Fruit fly (Drosophila melanogaster): ENCODE data around the gene Cox10.

The Cox10 gene

DNA sequence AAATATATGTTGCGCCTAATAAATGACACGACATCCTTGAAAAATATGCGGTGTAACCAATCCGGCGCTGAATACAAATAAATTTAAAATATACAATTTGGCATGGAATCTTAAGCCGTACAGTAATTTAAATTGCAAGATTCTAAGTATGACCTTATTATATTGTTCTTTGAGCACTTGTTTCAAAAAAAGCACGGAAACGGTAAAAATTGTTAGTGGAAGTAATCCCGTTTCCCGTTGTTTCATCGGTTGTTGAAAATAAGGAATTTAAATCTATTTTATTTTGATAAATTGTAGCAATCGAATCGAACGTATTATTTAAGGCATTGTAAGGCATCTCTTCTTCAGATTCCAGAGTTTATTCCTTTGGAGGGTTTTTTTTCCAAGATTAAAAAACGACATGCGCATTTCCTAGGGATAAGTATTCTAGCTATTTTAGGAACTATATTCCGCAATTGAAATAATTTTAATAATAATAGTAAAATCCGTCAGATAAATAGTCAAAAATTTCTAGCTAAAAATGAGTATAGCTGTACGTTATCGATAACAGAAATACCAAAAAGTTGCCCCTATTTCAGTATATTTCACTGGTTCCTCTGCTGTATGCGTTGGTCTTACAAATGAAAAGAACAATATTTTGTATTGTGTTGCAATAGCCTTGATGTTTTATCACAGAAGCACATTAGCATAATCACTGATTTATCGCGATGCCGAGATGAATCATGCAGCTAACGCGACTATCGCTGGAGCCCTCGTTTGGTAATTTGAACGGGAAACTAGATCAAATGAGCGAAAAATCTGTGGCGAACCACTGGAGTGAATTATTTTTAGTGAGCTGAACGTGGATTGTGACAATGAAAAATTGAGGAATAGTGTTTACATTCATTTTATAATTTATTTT is 2.1 kb downstream of the Cox10 start, which contains the start of gene GATAd (continued):
- peak; percentile 79 for TF ChIP-seq CG8281 (tag; optimal IDR thresholded peaks at IDR 0.05)
- no peak for TF ChIP-seq ci (GFP tag; IDR thresholded peaks at IDR 0.05)
- TF ChIP-seq Atf-2 (GFP tag; optimal IDR thresholded peaks at IDR 0.05) = no peak
- TF ChIP-seq CG12769 (tag; optimal IDR thresholded peaks at IDR 0.05) = no peak
- peak; percentile 33 for TF ChIP-seq CG10267 (tag; optimal IDR thresholded peaks at IDR 0.05)
- TF ChIP-seq pnt (GFP tag; optimal IDR thresholded peaks at IDR 0.05) = no peak
- peak; percentile 99 for TF ChIP-seq CG15514 (GFP tag; optimal IDR thresholded peaks at IDR 0.05)
- TF ChIP-seq pb (GFP tag; optimal IDR thresholded peaks at IDR 0.05) = no peak
- no peak for TF ChIP-seq Jarid2 (GFP tag; optimal IDR thresholded peaks at IDR 0.05)
- no peak for TF ChIP-seq C15 (GFP tag; IDR thresholded peaks at IDR 0.05)
- peak; percentile 95 for TF ChIP-seq CG30020 (tag; optimal IDR thresholded peaks at IDR 0.05)
- no peak for TF ChIP-seq gce (GFP tag; IDR thresholded peaks at IDR 0.05)
- no peak for TF ChIP-seq prd (optimal IDR thresholded peaks at IDR 0.05)
- TF ChIP-seq prd (GFP tag; IDR thresholded peaks at IDR 0.05) = no peak
- TF ChIP-seq CG7987 (GFP tag; optimal IDR thresholded peaks at IDR 0.05) = no peak
- no peak for TF ChIP-seq CG1792 (GFP tag; optimal IDR thresholded peaks at IDR 0.05)
- TF ChIP-seq CG4282 (GFP tag; optimal IDR thresholded peaks at IDR 0.05) = no peak
- TF ChIP-seq CG10959 (GFP tag; IDR thresholded peaks at IDR 0.05) = no peak
- no peak for TF ChIP-seq Hmr (GFP tag; optimal IDR thresholded peaks at IDR 0.05)
- TF ChIP-seq CG13424 (tag; optimal IDR thresholded peaks at IDR 0.05) = peak; percentile 21
- peak; percentile 1 for TF ChIP-seq CTCF (GFP tag; optimal IDR thresholded peaks at IDR 0.05)
- no peak for TF ChIP-seq HLH54F (GFP tag; optimal IDR thresholded peaks at IDR 0.05)
- TF ChIP-seq Kr (GFP tag; optimal IDR thresholded peaks at IDR 0.05) = no peak
- no peak for TF ChIP-seq yki (optimal IDR thresholded peaks at IDR 0.05)
- no peak for TF ChIP-seq CG11456 (GFP tag; IDR thresholded peaks at IDR 0.05)
- TF ChIP-seq HHEX (GFP tag; optimal IDR thresholded peaks at IDR 0.05) = no peak
- no peak for TF ChIP-seq CG3065 (GFP tag; optimal IDR thresholded peaks at IDR 0.05)
- TF ChIP-seq NC2α (GFP tag; optimal IDR thresholded peaks at IDR 0.05) = no peak
- no peak for TF ChIP-seq trh (GFP tag; optimal IDR thresholded peaks at IDR 0.05)
- no peak for TF ChIP-seq CG16779 (GFP tag; IDR thresholded peaks at IDR 0.05)
- no peak for TF ChIP-seq Atf3 (GFP tag; optimal IDR thresholded peaks at IDR 0.05)
- no peak for TF ChIP-seq fu2 (GFP tag; optimal IDR thresholded peaks at IDR 0.05)
- no peak for TF ChIP-seq CG7839 (tag; optimal IDR thresholded peaks at IDR 0.05)
- no peak for TF ChIP-seq CG11723 (GFP tag; optimal IDR thresholded peaks at IDR 0.05)
- no peak for TF ChIP-seq Awh (GFP tag; IDR thresholded peaks at IDR 0.05)
- no peak for TF ChIP-seq Max (GFP tag; optimal IDR thresholded peaks at IDR 0.05)
- TF ChIP-seq nom (GFP tag; optimal IDR thresholded peaks at IDR 0.05) = no peak
- peak; percentile 12 for TF ChIP-seq CG33557 (GFP tag; optimal IDR thresholded peaks at IDR 0.05)
- no peak for TF ChIP-seq CG12236 (GFP tag; optimal IDR thresholded peaks at IDR 0.05)
- no peak for TF ChIP-seq CG4360 (GFP tag; IDR thresholded peaks at IDR 0.05)
- no peak for TF ChIP-seq CG16815 (GFP tag; optimal IDR thresholded peaks at IDR 0.05)
- no peak for TF ChIP-seq CG6654 (GFP tag; optimal IDR thresholded peaks at IDR 0.05)
- TF ChIP-seq oc (tag; optimal IDR thresholded peaks at IDR 0.05) = no peak
- TF ChIP-seq zen2 (GFP tag; IDR thresholded peaks at IDR 0.05; ENCODE audit: partially characterized antibody) = no peak; the same call in 2 of the 3 replicates
- peak; percentile 25 for TF ChIP-seq CG2116 (GFP tag; optimal IDR thresholded peaks at IDR 0.05)
- TF ChIP-seq Oaz (GFP tag; IDR thresholded peaks at IDR 0.05) = no peak
- peak; percentile 46 for TF ChIP-seq CG8924 (tag; optimal IDR thresholded peaks at IDR 0.05)
- no peak for TF ChIP-seq pita (GFP tag; optimal IDR thresholded peaks at IDR 0.05)
- no peak for TF ChIP-seq CG11504 (tag; optimal IDR thresholded peaks at IDR 0.05)
- TF ChIP-seq nerfin-2 (GFP tag; IDR thresholded peaks at IDR 0.05; ENCODE audit: partially characterized antibody) = no peak
- TF ChIP-seq CG2889 (GFP tag; IDR thresholded peaks at IDR 0.05) = no peak

Data from whole organism, embryonic.